5 worm cellular contexts compared by ENCODE assay signal in the genomic region with DNA sequence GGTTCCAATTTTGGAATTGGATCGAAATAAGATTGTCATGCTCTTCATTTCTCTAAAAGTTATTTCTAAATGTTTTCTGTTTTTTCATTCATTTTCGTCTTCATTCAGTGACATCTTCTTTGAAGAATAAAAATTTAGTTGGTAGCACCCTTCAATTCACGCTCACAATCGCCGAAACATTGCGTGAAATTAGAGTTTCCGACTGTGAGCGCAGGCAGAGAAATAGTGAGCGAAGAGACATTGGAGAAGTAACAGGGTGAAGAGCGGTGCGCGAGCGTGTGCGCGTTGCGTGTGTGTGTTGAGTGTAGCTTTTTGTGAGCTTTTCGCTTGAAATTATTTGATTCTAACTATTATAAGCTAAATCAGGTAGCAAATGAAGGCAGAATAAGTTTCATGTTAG.
TF ChIP-seq lines count a peak whose summit lies in the region.

No protein-coding gene starts in this region.

TF ChIP-seq in whole organism, L1 larva, 84 proteins besides CTCF, POLR2A, EP300 and RAD21 (continues in another document):
- no peak for TF ChIP-seq nhr-77 (tag; optimal IDR thresholded peaks at IDR 0.05; lab: Kevin White, UChicago)
- peak in 1 of 3 experiments; percentile 65 for TF ChIP-seq ceh-82 (tag; optimal IDR thresholded peaks at IDR 0.05; lab: Kevin White, UChicago)
- no peak for TF ChIP-seq pax-3 (tag; optimal IDR thresholded peaks at IDR 0.05; lab: Kevin White, UChicago)
- TF ChIP-seq efl-1 (optimal IDR thresholded peaks at IDR 0.05; lab: Kevin White, UChicago), result peak; percentile 19 to 28
- peak; percentile 10 to 45 for TF ChIP-seq efl-1 (GFP tag; optimal IDR thresholded peaks at IDR 0.05 in 1 of 2; lab: Kevin White, UChicago)
- no peak for TF ChIP-seq aha-1 (tag; optimal IDR thresholded peaks at IDR 0.05; lab: Kevin White, UChicago)
- peak; percentile 0 for TF ChIP-seq dsc-1 (tag; optimal IDR thresholded peaks at IDR 0.05; lab: Kevin White, UChicago)
- TF ChIP-seq zag-1 (tag; optimal IDR thresholded peaks at IDR 0.05; lab: Kevin White, UChicago), result no peak
- TF ChIP-seq ceh-63 (GFP tag; optimal IDR thresholded peaks at IDR 0.05; lab: Kevin White, UChicago), result no peak
- TF ChIP-seq nhr-20 (tag; optimal IDR thresholded peaks at IDR 0.05; lab: Kevin White, UChicago), result peak; percentile 19
- TF ChIP-seq mep-1 (tag; optimal IDR thresholded peaks at IDR 0.05; lab: Kevin White, UChicago), result peak; percentile 62
- TF ChIP-seq unc-62 (GFP tag; optimal IDR thresholded peaks at IDR 0.05; lab: Kevin White, UChicago), result no peak
- TF ChIP-seq nhr-76 (tag; optimal IDR thresholded peaks at IDR 0.05; lab: Kevin White, UChicago), result no peak
- TF ChIP-seq fkh-10 (GFP tag; optimal IDR thresholded peaks at IDR 0.05; lab: Kevin White, UChicago), result peak; percentile 20
- TF ChIP-seq nhr-71 (tag; optimal IDR thresholded peaks at IDR 0.05; lab: Kevin White, UChicago), result peak; percentile 44
- peak; percentile 42 for TF ChIP-seq skn-1 (tag; optimal IDR thresholded peaks at IDR 0.05; lab: Kevin White, UChicago)
- TF ChIP-seq tbx-2 (tag; optimal IDR thresholded peaks at IDR 0.05; lab: Kevin White, UChicago), result peak; percentile 2

TF ChIP-seq in whole organism, L3 larva, 47 proteins besides CTCF, POLR2A, EP300 and RAD21 (continues in another document):
- TF ChIP-seq nfya-1 (tag; optimal IDR thresholded peaks at IDR 0.05; lab: Kevin White, UChicago; ENCODE audit: insufficient read depth) (peak; percentile 71), nhr-25 (tag; optimal IDR thresholded peaks at IDR 0.05; lab: Kevin White, UChicago) (peak; percentile 20), nhr-28 (tag; optimal IDR thresholded peaks at IDR 0.05; lab: Kevin White, UChicago) (no peak), pha-4 (tag; optimal IDR thresholded peaks at IDR 0.05; lab: Kevin White, UChicago) (peak; percentile 45), tbx-2 (tag; optimal IDR thresholded peaks at IDR 0.05; lab: Kevin White, UChicago) (no peak), zag-1 (tag; optimal IDR thresholded peaks at IDR 0.05; lab: Kevin White, UChicago) (no peak), nhr-23 (tag; optimal IDR thresholded peaks at IDR 0.05; lab: Kevin White, UChicago) (no peak), lin-39 (tag; optimal IDR thresholded peaks at IDR 0.05; lab: Kevin White, UChicago) (peak; percentile 58), jun-1 (tag; optimal IDR thresholded peaks at IDR 0.05; lab: Kevin White, UChicago) (no peak), unc-39 (tag; optimal IDR thresholded peaks at IDR 0.05; lab: Kevin White, UChicago) (no peak), eor-1 (tag; optimal IDR thresholded peaks at IDR 0.05; lab: Kevin White, UChicago) (no peak), ceh-82 (tag; optimal IDR thresholded peaks at IDR 0.05; lab: Kevin White, UChicago) (no peak), ceh-9 (tag; optimal IDR thresholded peaks at IDR 0.05; lab: Kevin White, UChicago) (no peak), mdl-1 (tag; optimal IDR thresholded peaks at IDR 0.05; lab: Kevin White, UChicago) (no peak), pqm-1 (tag; optimal IDR thresholded peaks at IDR 0.05; lab: Kevin White, UChicago) (no peak), hmg-11 (tag; optimal IDR thresholded peaks at IDR 0.05; lab: Kevin White, UChicago) (peak; percentile 74), ceh-28 (tag; optimal IDR thresholded peaks at IDR 0.05; lab: Kevin White, UChicago) (no peak), nhr-67 (tag; optimal IDR thresholded peaks at IDR 0.05; lab: Kevin White, UChicago) (no peak), egl-27 (tag; optimal IDR thresholded peaks at IDR 0.05; lab: Kevin White, UChicago) (no peak)

TF ChIP-seq in whole organism, early embryonic, 17 proteins besides CTCF, POLR2A, EP300 and RAD21:
- no peak for TF ChIP-seq tbx-11 (GFP tag; IDR thresholded peaks at IDR 0.05; lab: Robert Waterston, UW)
- TF ChIP-seq scrt-1 (GFP tag; IDR thresholded peaks at IDR 0.05; lab: Robert Waterston, UW), result no peak
- TF ChIP-seq hmbx-1 (tag; optimal IDR thresholded peaks at IDR 0.05; lab: Kevin White, UChicago), result no peak
- TF ChIP-seq F13C5.2 (tag; optimal IDR thresholded peaks at IDR 0.05; lab: Kevin White, UChicago), result peak; percentile 34
- TF ChIP-seq flt-1 (GFP tag; IDR thresholded peaks at IDR 0.05; lab: Robert Waterston, UW), result no peak
- TF ChIP-seq ets-7 (tag; optimal IDR thresholded peaks at IDR 0.05; lab: Kevin White, UChicago), result no peak
- no peak for TF ChIP-seq hnd-1 (tag; optimal IDR thresholded peaks at IDR 0.05; lab: Kevin White, UChicago)
- TF ChIP-seq hmg-4 (GFP tag; optimal IDR thresholded peaks at IDR 0.05; lab: Kevin White, UChicago), result peak; percentile 9
- TF ChIP-seq ceh-13 (GFP tag; optimal IDR thresholded peaks at IDR 0.05; lab: Kevin White, UChicago), result no peak
- no peak for TF ChIP-seq aly-1 (tag; optimal IDR thresholded peaks at IDR 0.05; lab: Kevin White, UChicago)

TF ChIP-seq in whole organism, midembryonic, 9 proteins besides CTCF, POLR2A, EP300 and RAD21:
- TF ChIP-seq flt-1 (GFP tag; IDR thresholded peaks at IDR 0.05; lab: Robert Waterston, UW) (peak; percentile 54; the same call in 1 of the 2 replicates), tab-1 (GFP tag; IDR thresholded peaks at IDR 0.05; lab: Robert Waterston, UW) (0 out of 2 replicates have a peak, but pooled peaks have one; percentile 46), T22C8.4 (GFP tag; IDR thresholded peaks at IDR 0.05; lab: Robert Waterston, UW) (no peak), cog-1 (tag; optimal IDR thresholded peaks at IDR 0.05; lab: Kevin White, UChicago) (no peak)

TF ChIP-seq in whole organism, young adult, 124 proteins besides CTCF, POLR2A, EP300 and RAD21:
- TF ChIP-seq cebp-1 (GFP tag; IDR thresholded peaks at IDR 0.05; lab: Robert Waterston, UW) (no peak), cebp-1 (tag; optimal IDR thresholded peaks at IDR 0.05; lab: Kevin White, UChicago) (peak; percentile 52), ceh-27 (GFP tag; optimal IDR thresholded peaks at IDR 0.05; lab: Kevin White, UChicago) (peak; percentile 16), hsf-1 (GFP tag; IDR thresholded peaks at IDR 0.05; lab: Robert Waterston, UW) (no peak), let-607 (tag; optimal IDR thresholded peaks at IDR 0.05; lab: Kevin White, UChicago) (no peak), mcd-1 (GFP tag; IDR thresholded peaks at IDR 0.05; lab: Robert Waterston, UW) (0 out of 2 replicates have a peak, but pooled peaks have one; percentile 14), snpc-4 (GFP tag; optimal IDR thresholded peaks at IDR 0.05; lab: Kevin White, UChicago) (no peak), snpc-4 (tag; optimal IDR thresholded peaks at IDR 0.05; lab: Kevin White, UChicago) (no peak), Y95B8A.8 (GFP tag; IDR thresholded peaks at IDR 0.05; lab: Robert Waterston, UW) (no peak), rpc-1 (optimal IDR thresholded peaks at IDR 0.05; lab: Kevin White, UChicago) (no peak), rpc-1 (tag; optimal IDR thresholded peaks at IDR 0.05; lab: Kevin White, UChicago) (no peak), ceh-40 (GFP tag; IDR thresholded peaks at IDR 0.05; lab: Robert Waterston, UW) (no peak), ceh-91 (GFP tag; IDR thresholded peaks at IDR 0.05; lab: Robert Waterston, UW) (no peak), lir-1 (GFP tag; conservative IDR thresholded peaks at IDR 0.05; lab: Robert Waterston, UW) (no peak), egl-44 (GFP tag; IDR thresholded peaks at IDR 0.05; lab: Robert Waterston, UW) (no peak), pbrm-1 (GFP tag; IDR thresholded peaks at IDR 0.05; lab: Robert Waterston, UW) (0 out of 2 replicates have a peak, but pooled peaks have one; percentile 31), lin-54 (GFP tag; optimal IDR thresholded peaks at IDR 0.05; lab: Kevin White, UChicago) (no peak), unc-62 (GFP tag; optimal IDR thresholded peaks at IDR 0.05; lab: Kevin White, UChicago) (no peak), F39B2.1 (GFP tag; IDR thresholded peaks at IDR 0.05; lab: Robert Waterston, UW) (no peak), hmg-1.2 (GFP tag; IDR thresholded peaks at IDR 0.05; lab: Robert Waterston, UW) (peak; percentile 65; the same call in 1 of the 2 replicates), mel-28 (tag; optimal IDR thresholded peaks at IDR 0.05; lab: Kevin White, UChicago; ENCODE audit: borderline replicate concordance) (no peak), B0035.1 (tag; optimal IDR thresholded peaks at IDR 0.05; lab: Kevin White, UChicago) (no peak), F10E7.11 (tag; optimal IDR thresholded peaks at IDR 0.05; lab: Kevin White, UChicago) (no peak), attf-6 (GFP tag; IDR thresholded peaks at IDR 0.05; lab: Robert Waterston, UW) (no peak)
TF ChIP-seq in whole organism, young adult: peak in this region for 5.

Comparison
In these comparisons a context has a peak if more than half of its experiments do, and no peak if none do; other contexts are left out.
1. Of the 8 proteins assayed by ChIP-seq in both whole organism, young adult and whole organism, L1 larva: peak only in whole organism, young adult: none; only in whole organism, L1 larva: dpl-1, efl-1 and lin-35; in both: none; in neither: 5.